Worm (Caenorhabditis elegans): ENCODE measurements around the gene T28F12.1.
A peak's percentile ranks its signal among the peaks of the same experiment; 100 is the strongest.

T28F12.1 gene

ce11 chrV:4550459-4550858 is 37.6 kb downstream of the T28F12.1 start:
- TF ChIP-seq lin-15B (tag; optimal IDR thresholded peaks at IDR 0.05) (no peak), T20F7.1 (GFP tag; optimal IDR thresholded peaks at IDR 0.05) (no peak), saeg-2 (GFP tag; IDR thresholded peaks at IDR 0.05) (no peak), dmd-6 (GFP tag; IDR thresholded peaks at IDR 0.05) (peak; percentile 45; the same call in 1 of the 2 replicates), lin-29 (GFP tag; IDR thresholded peaks at IDR 0.05) (no peak), ceh-44 (GFP tag; IDR thresholded peaks at IDR 0.05) (no peak), gei-8 (GFP tag; optimal IDR thresholded peaks at IDR 0.05) (no peak), snpc-4 (tag; optimal IDR thresholded peaks at IDR 0.05) (no peak), lim-7 (GFP tag; IDR thresholded peaks at IDR 0.05) (no peak), daf-8 (GFP tag; IDR thresholded peaks at IDR 0.05) (no peak), dpl-1 (GFP tag; optimal IDR thresholded peaks at IDR 0.05) (peak; percentile 10), nhr-42 (GFP tag; IDR thresholded peaks at IDR 0.05) (no peak), hif-1 (tag; optimal IDR thresholded peaks at IDR 0.05) (no peak), dmd-8 (GFP tag; IDR thresholded peaks at IDR 0.05) (no peak), fkh-10 (GFP tag; optimal IDR thresholded peaks at IDR 0.05) (no peak), ceh-62 (tag; optimal IDR thresholded peaks at IDR 0.05) (no peak), Y48G9A.11 (GFP tag; IDR thresholded peaks at IDR 0.05) (no peak), dve-1 (tag; optimal IDR thresholded peaks at IDR 0.05; ENCODE audit: insufficient read depth) (peak; percentile 31), jun-1 (tag; optimal IDR thresholded peaks at IDR 0.05) (no peak), spr-3 (GFP tag; optimal IDR thresholded peaks at IDR 0.05) (no peak), spr-1 (tag; optimal IDR thresholded peaks at IDR 0.05) (no peak), lin-1 (GFP tag; IDR thresholded peaks at IDR 0.05) (no peak), Y105C5A.15 (GFP tag; IDR thresholded peaks at IDR 0.05) (no peak), pha-4 (GFP tag; IDR thresholded peaks at IDR 0.05) (no peak), pha-4 (tag; optimal IDR thresholded peaks at IDR 0.05) (no peak), zip-11 (GFP tag; IDR thresholded peaks at IDR 0.05) (no peak), ZK337.2 (GFP tag; IDR thresholded peaks at IDR 0.05) (no peak), lin-38 (GFP tag; IDR thresholded peaks at IDR 0.05) (no peak), duxl-1 (tag; optimal IDR thresholded peaks at IDR 0.05; ENCODE audit: poor library complexity) (no peak), ceh-20 (GFP tag; IDR thresholded peaks at IDR 0.05) (no peak), ceh-28 (tag; optimal IDR thresholded peaks at IDR 0.05) (no peak), lir-3 (tag; optimal IDR thresholded peaks at IDR 0.05) (no peak), nhr-11 (tag; optimal IDR thresholded peaks at IDR 0.05) (peak; percentile 25), attf-4 (tag; optimal IDR thresholded peaks at IDR 0.05) (no peak), nhr-48 (tag; optimal IDR thresholded peaks at IDR 0.05) (peak; percentile 48), daf-19 (GFP tag; conservative IDR thresholded peaks at IDR 0.05) (no peak), pqm-1 (tag; optimal IDR thresholded peaks at IDR 0.05) (no peak), mdl-1 (tag; optimal IDR thresholded peaks at IDR 0.05) (peak; percentile 14 to 68), ceh-82 (tag; optimal IDR thresholded peaks at IDR 0.05) (no peak), fos-1 (tag; optimal IDR thresholded peaks at IDR 0.05) (no peak), nhr-6 (tag; optimal IDR thresholded peaks at IDR 0.05) (no peak), zfp-2 (tag; optimal IDR thresholded peaks at IDR 0.05) (no peak), arid-1 (GFP tag; conservative IDR thresholded peaks at IDR 0.05) (no peak), rbr-2 (tag; optimal IDR thresholded peaks at IDR 0.05) (peak; percentile 25), cey-2 (tag; optimal IDR thresholded peaks at IDR 0.05; ENCODE audit: borderline replicate concordance, insufficient read depth) (no peak), zfp-3 (GFP tag; conservative IDR thresholded peaks at IDR 0.05) (no peak), mep-1 (tag; optimal IDR thresholded peaks at IDR 0.05) (peak; percentile 43), daf-12 (tag; optimal IDR thresholded peaks at IDR 0.05) (no peak), sdz-12 (GFP tag; optimal IDR thresholded peaks at IDR 0.05) (no peak), unc-130 (GFP tag; optimal IDR thresholded peaks at IDR 0.05) (no peak), nhr-41 (GFP tag; IDR thresholded peaks at IDR 0.05) (no peak), R02D3.7 (tag; optimal IDR thresholded peaks at IDR 0.05) (no peak), T26A8.4 (GFP tag; IDR thresholded peaks at IDR 0.05) (no peak)
